Fruit fly (Drosophila melanogaster): ENCODE measurements around the gene CG9154.

CG9154 gene

DNA sequence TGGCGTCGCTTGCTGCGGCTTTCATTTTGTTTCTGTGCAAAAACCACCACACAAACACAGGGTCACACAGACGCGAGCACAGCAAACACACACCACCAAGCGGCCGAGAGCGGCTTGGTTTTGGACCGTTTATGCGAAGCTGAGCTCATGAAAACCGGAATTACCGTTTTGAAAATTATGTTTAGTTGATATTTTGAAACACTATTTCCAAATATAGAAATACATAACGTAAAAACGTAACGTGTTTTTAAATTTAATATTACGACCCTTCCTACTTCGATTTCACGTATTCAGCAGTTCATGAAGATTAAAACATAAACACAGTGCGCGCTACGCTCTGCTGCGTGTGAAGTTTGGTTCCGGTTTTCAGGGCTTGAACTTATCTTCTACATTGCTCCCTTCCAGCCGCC lies 19.3 kb downstream of the CG9154 start (continued):
- TF ChIP-seq CG4328 (GFP tag; optimal IDR thresholded peaks at IDR 0.05) (peak; percentile 95), sisA (GFP tag; IDR thresholded peaks at IDR 0.05) (peak; percentile 76), vvl (GFP tag; IDR thresholded peaks at IDR 0.05) (peak; percentile 99), H2.0 (GFP tag; IDR thresholded peaks at IDR 0.05) (peak; percentile 90), Pdp1 (GFP tag; optimal IDR thresholded peaks at IDR 0.05) (peak; percentile 92 to 93), CG12071 (GFP tag; optimal IDR thresholded peaks at IDR 0.05) (peak; percentile 98), CG8765 (GFP tag; IDR thresholded peaks at IDR 0.05) (peak; percentile 73), CG15514 (GFP tag; optimal IDR thresholded peaks at IDR 0.05) (peak; percentile 93), jigr1 (GFP tag; IDR thresholded peaks at IDR 0.05) (0 out of 3 replicates have a peak, but pooled peaks have one; percentile 17), CG14441 (GFP tag; IDR thresholded peaks at IDR 0.05) (peak; percentile 88), ssp (GFP tag; IDR thresholded peaks at IDR 0.05) (peak; percentile 78), slbo (GFP tag; IDR thresholded peaks at IDR 0.05) (peak; percentile 89), CG2120 (GFP tag; optimal IDR thresholded peaks at IDR 0.05) (peak; percentile 95), CG8388 (GFP tag; optimal IDR thresholded peaks at IDR 0.05) (peak; percentile 97), CG15601 (tag; optimal IDR thresholded peaks at IDR 0.05) (peak; percentile 94), chinmo (GFP tag; IDR thresholded peaks at IDR 0.05; ENCODE audit: partially characterized antibody) (no peak), Dll (GFP tag; IDR thresholded peaks at IDR 0.05; ENCODE audit: partially characterized antibody) (no peak), ac (GFP tag; optimal IDR thresholded peaks at IDR 0.05) (peak; percentile 79), sim (GFP tag; IDR thresholded peaks at IDR 0.05) (peak; percentile 91), Ets65A (GFP tag) (peak; percentile 99), CG9609 (GFP tag; optimal IDR thresholded peaks at IDR 0.05) (peak; percentile 88), CG7357 (GFP tag; IDR thresholded peaks at IDR 0.05) (0 out of 3 replicates have a peak, but pooled peaks have one; percentile 76), CG12155 (GFP tag; optimal IDR thresholded peaks at IDR 0.05) (peak; percentile 89), Mrtf (GFP tag; IDR thresholded peaks at IDR 0.05) (peak; percentile 94), CG2199 (GFP tag; IDR thresholded peaks at IDR 0.05) (peak; percentile 89; the same call in 2 of the 3 replicates), CG5245 (GFP tag; optimal IDR thresholded peaks at IDR 0.05) (peak; percentile 90), Doc3 (GFP tag; IDR thresholded peaks at IDR 0.05; ENCODE audit: partially characterized antibody) (no peak), CG32767 (GFP tag; IDR thresholded peaks at IDR 0.05) (peak; percentile 93), CG18262 (tag; optimal IDR thresholded peaks at IDR 0.05) (peak; percentile 97), cg (GFP tag; optimal IDR thresholded peaks at IDR 0.05) (peak; percentile 93), row (GFP tag; IDR thresholded peaks at IDR 0.05) (peak; percentile 97), disco-r (GFP tag; optimal IDR thresholded peaks at IDR 0.05) (peak; percentile 87), tup (GFP tag; optimal IDR thresholded peaks at IDR 0.05) (peak; percentile 92), CG18599 (GFP tag; optimal IDR thresholded peaks at IDR 0.05) (peak; percentile 99), crp (GFP tag; optimal IDR thresholded peaks at IDR 0.05) (peak in 1 of 2 experiments; percentile 62), bowl (GFP tag; IDR thresholded peaks at IDR 0.05) (peak; percentile 90), dm (GFP tag; optimal IDR thresholded peaks at IDR 0.05) (peak; percentile 85), vnd (GFP tag; IDR thresholded peaks at IDR 0.05; ENCODE audit: partially characterized antibody) (no peak), Bdp1 (GFP tag; optimal IDR thresholded peaks at IDR 0.05) (peak; percentile 85), CG11560 (tag; IDR thresholded peaks at IDR 0.05) (peak; percentile 56; the same call in 2 of the 3 replicates), Awh (GFP tag; IDR thresholded peaks at IDR 0.05) (peak; percentile 89), Side (GFP tag; optimal IDR thresholded peaks at IDR 0.05) (peak; percentile 98), CG17568 (GFP tag; optimal IDR thresholded peaks at IDR 0.05) (no peak), CG12236 (GFP tag; optimal IDR thresholded peaks at IDR 0.05) (peak; percentile 92), CG11456 (GFP tag; IDR thresholded peaks at IDR 0.05) (peak; percentile 93), Hsf (GFP tag; optimal IDR thresholded peaks at IDR 0.05) (peak; percentile 94), CG17829 (tag; optimal IDR thresholded peaks at IDR 0.05) (peak; percentile 97), CG1647 (GFP tag; optimal IDR thresholded peaks at IDR 0.05) (peak; percentile 94), br (optimal IDR thresholded peaks at IDR 0.05) (no peak), CG11093 (GFP tag; IDR thresholded peaks at IDR 0.05) (peak; percentile 73), CG10654 (GFP tag; optimal IDR thresholded peaks at IDR 0.05) (peak; percentile 90)
